In the genomic region with DNA sequence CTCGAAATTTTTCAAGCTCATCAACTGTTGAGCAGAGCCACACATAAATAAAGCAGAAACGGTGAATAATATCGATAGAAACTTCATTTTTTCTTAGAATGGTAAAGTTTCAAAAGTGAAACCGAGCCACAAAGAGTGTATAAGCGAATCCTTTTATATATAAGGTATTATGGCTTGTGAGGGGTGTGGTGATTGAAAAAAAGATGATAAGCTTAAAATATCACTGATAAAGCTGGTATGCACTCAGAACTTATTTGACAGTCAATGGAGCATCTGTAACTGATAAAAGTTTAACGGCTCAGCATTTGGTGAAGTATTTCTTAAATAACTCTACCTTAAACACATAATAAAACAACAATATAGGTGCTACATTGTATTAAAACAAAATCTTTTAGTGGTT, we compare ENCODE assay signal across 4 worm cellular contexts.
A peak's percentile ranks its signal among the peaks of the same experiment; 100 is the strongest.
TF ChIP-seq lines count a peak whose summit lies in the region.

A gene (minus strand): TSS at position 130 of the 400 bp plus-strand sequence.

TF ChIP-seq in whole organism, L1 larva, 84 proteins besides CTCF, POLR2A, EP300 and RAD21:
- TF ChIP-seq grh-1 (GFP tag; IDR thresholded peaks at IDR 0.05; lab: Robert Waterston, UW) (no peak), elt-2 (tag; optimal IDR thresholded peaks at IDR 0.05; lab: Kevin White, UChicago) (peak; percentile 63)

TF ChIP-seq in whole organism, L2 larva, 48 proteins besides CTCF, POLR2A, EP300 and RAD21:
- peak; percentile 69 for TF ChIP-seq fos-1 (tag; optimal IDR thresholded peaks at IDR 0.05; lab: Kevin White, UChicago)
- peak; percentile 46 for TF ChIP-seq sma-9 (GFP tag; optimal IDR thresholded peaks at IDR 0.05; lab: Kevin White, UChicago)
- no peak for TF ChIP-seq sma-9 (tag; optimal IDR thresholded peaks at IDR 0.05; lab: Kevin White, UChicago)
- no peak for TF ChIP-seq lin-13 (GFP tag; optimal IDR thresholded peaks at IDR 0.05; lab: Kevin White, UChicago)
- TF ChIP-seq nhr-77 (tag; optimal IDR thresholded peaks at IDR 0.05; lab: Kevin White, UChicago) = no peak

TF ChIP-seq in whole organism, L4 larva, 104 proteins besides CTCF, POLR2A, EP300 and RAD21:
- TF ChIP-seq nhr-10 (tag; optimal IDR thresholded peaks at IDR 0.05; lab: Kevin White, UChicago) (no peak), pqm-1 (tag; optimal IDR thresholded peaks at IDR 0.05; lab: Kevin White, UChicago) (peak; percentile 79), ztf-11 (tag; optimal IDR thresholded peaks at IDR 0.05; lab: Kevin White, UChicago) (no peak), dmd-6 (GFP tag; IDR thresholded peaks at IDR 0.05; lab: Robert Waterston, UW) (peak; percentile 57), ceh-82 (tag; optimal IDR thresholded peaks at IDR 0.05; lab: Kevin White, UChicago) (no peak)

TF ChIP-seq in whole organism, young adult, 124 proteins besides CTCF, POLR2A, EP300 and RAD21:
- TF ChIP-seq nfyb-1 (GFP tag; IDR thresholded peaks at IDR 0.05; lab: Robert Waterston, UW) (no peak), rpc-1 (optimal IDR thresholded peaks at IDR 0.05; lab: Kevin White, UChicago) (no peak), rpc-1 (tag; optimal IDR thresholded peaks at IDR 0.05; lab: Kevin White, UChicago) (no peak), nhr-80 (tag; optimal IDR thresholded peaks at IDR 0.05; lab: Kevin White, UChicago) (peak; percentile 17), hlh-12 (tag; optimal IDR thresholded peaks at IDR 0.05; lab: Kevin White, UChicago) (no peak)
